Fruit fly (Drosophila melanogaster): ENCODE measurements around the gene Aven.

The Aven gene

dm6 chrX:12629564-12629963, at the start of gene Aven, which contains the start of gene CG2540 (continued):
- peak; percentile 75 for TF ChIP-seq CG6854 (GFP tag; optimal IDR thresholded peaks at IDR 0.05)
- peak; percentile 76 for TF ChIP-seq CG8119 (GFP tag; IDR thresholded peaks at IDR 0.05)
- TF ChIP-seq CG11762 (GFP tag; optimal IDR thresholded peaks at IDR 0.05; ENCODE audit: insufficient read depth), result peak; percentile 36
- TF ChIP-seq CG3032 (tag; optimal IDR thresholded peaks at IDR 0.05), result peak; percentile 85
- peak; percentile 74 for TF ChIP-seq OdsH (GFP tag; optimal IDR thresholded peaks at IDR 0.05)
- peak; percentile 49 for TF ChIP-seq Lpt (GFP tag; optimal IDR thresholded peaks at IDR 0.05)
- TF ChIP-seq dsx (GFP tag; optimal IDR thresholded peaks at IDR 0.05; ENCODE audit: poor library complexity, severe bottlenecking), result peak; percentile 85
- peak; percentile 77 for TF ChIP-seq CG6276 (GFP tag; optimal IDR thresholded peaks at IDR 0.05)

- TF ChIP-seq CG11902 (GFP tag; optimal IDR thresholded peaks at IDR 0.05) (no peak), CG11294 (GFP tag; IDR thresholded peaks at IDR 0.05) (no peak; the same call in 1 of the 2 replicates), Eip78C (GFP tag) (peak; percentile 83), CG6854 (GFP tag; optimal IDR thresholded peaks at IDR 0.05) (peak; percentile 76), CG6163 (GFP tag; IDR thresholded peaks at IDR 0.05) (peak; percentile 90), topi (GFP tag; optimal IDR thresholded peaks at IDR 0.05) (peak; percentile 48), net (GFP tag; optimal IDR thresholded peaks at IDR 0.05) (peak; percentile 70), CG8632 (GFP tag; optimal IDR thresholded peaks at IDR 0.05) (peak; percentile 52), fkh (GFP tag; optimal IDR thresholded peaks at IDR 0.05) (peak; percentile 6), CG6808 (GFP tag; optimal IDR thresholded peaks at IDR 0.05) (peak; percentile 88), CG3919 (GFP tag; optimal IDR thresholded peaks at IDR 0.05) (peak; percentile 30), Sox102F (GFP tag; optimal IDR thresholded peaks at IDR 0.05) (peak; percentile 76), CG8319 (GFP tag; optimal IDR thresholded peaks at IDR 0.05) (no peak), cyc (GFP tag; optimal IDR thresholded peaks at IDR 0.05) (peak; percentile 18), pdm3 (GFP tag; optimal IDR thresholded peaks at IDR 0.05) (peak; percentile 64), fd59A (GFP tag; optimal IDR thresholded peaks at IDR 0.05) (peak; percentile 22), Sox14 (GFP tag; optimal IDR thresholded peaks at IDR 0.05) (peak; percentile 46), salr (GFP tag; optimal IDR thresholded peaks at IDR 0.05) (peak in 1 of 2 experiments; percentile 57), ss (GFP tag; optimal IDR thresholded peaks at IDR 0.05) (peak; percentile 95 to 96), achi (GFP tag; optimal IDR thresholded peaks at IDR 0.05) (peak; percentile 46), OdsH (GFP tag; optimal IDR thresholded peaks at IDR 0.05) (peak; percentile 27), CG3032 (tag; optimal IDR thresholded peaks at IDR 0.05) (peak; percentile 34), Ets96B (tag; optimal IDR thresholded peaks at IDR 0.05) (peak; percentile 67), Gug (GFP tag; IDR thresholded peaks at IDR 0.05) (peak; percentile 19; the same call in 1 of the 2 replicates), CG4318 (GFP tag; optimal IDR thresholded peaks at IDR 0.05) (no peak), CG16779 (tag; optimal IDR thresholded peaks at IDR 0.05) (peak; percentile 73), Hr4 (GFP tag; optimal IDR thresholded peaks at IDR 0.05) (peak; percentile 9), acj6 (GFP tag; optimal IDR thresholded peaks at IDR 0.05) (no peak), CG6792 (GFP tag; optimal IDR thresholded peaks at IDR 0.05) (peak; percentile 29), CG8119 (GFP tag; IDR thresholded peaks at IDR 0.05) (peak; percentile 75), Ets21C (GFP tag; optimal IDR thresholded peaks at IDR 0.05) (no peak), Hr39 (GFP tag; optimal IDR thresholded peaks at IDR 0.05) (no peak), Smox (GFP tag; optimal IDR thresholded peaks at IDR 0.05) (peak; percentile 17), svp (GFP tag) (peak; percentile 60), CG1621 (tag; optimal IDR thresholded peaks at IDR 0.05) (peak; percentile 75), spab (GFP tag; optimal IDR thresholded peaks at IDR 0.05) (peak; percentile 68), CG6276 (GFP tag; optimal IDR thresholded peaks at IDR 0.05) (peak; percentile 77), Eip93F (GFP tag; optimal IDR thresholded peaks at IDR 0.05) (peak; percentile 27), CG7368 (GFP tag; optimal IDR thresholded peaks at IDR 0.05) (peak; percentile 0), Eip75B (GFP tag; optimal IDR thresholded peaks at IDR 0.05) (peak; percentile 70), Sox15 (GFP tag; optimal IDR thresholded peaks at IDR 0.05) (no peak), CG10669 (GFP tag; optimal IDR thresholded peaks at IDR 0.05) (peak; percentile 59), CG9139 (GFP tag; optimal IDR thresholded peaks at IDR 0.05) (peak; percentile 88), dac (GFP tag; optimal IDR thresholded peaks at IDR 0.05) (peak; percentile 22)
Observed at dm6 chrX:12676554-12677336, 47.3 kb upstream of the Aven start.

Data from whole organism, prepupa.